Fruit fly (Drosophila melanogaster): ENCODE data around the gene CG33191.

DNA sequence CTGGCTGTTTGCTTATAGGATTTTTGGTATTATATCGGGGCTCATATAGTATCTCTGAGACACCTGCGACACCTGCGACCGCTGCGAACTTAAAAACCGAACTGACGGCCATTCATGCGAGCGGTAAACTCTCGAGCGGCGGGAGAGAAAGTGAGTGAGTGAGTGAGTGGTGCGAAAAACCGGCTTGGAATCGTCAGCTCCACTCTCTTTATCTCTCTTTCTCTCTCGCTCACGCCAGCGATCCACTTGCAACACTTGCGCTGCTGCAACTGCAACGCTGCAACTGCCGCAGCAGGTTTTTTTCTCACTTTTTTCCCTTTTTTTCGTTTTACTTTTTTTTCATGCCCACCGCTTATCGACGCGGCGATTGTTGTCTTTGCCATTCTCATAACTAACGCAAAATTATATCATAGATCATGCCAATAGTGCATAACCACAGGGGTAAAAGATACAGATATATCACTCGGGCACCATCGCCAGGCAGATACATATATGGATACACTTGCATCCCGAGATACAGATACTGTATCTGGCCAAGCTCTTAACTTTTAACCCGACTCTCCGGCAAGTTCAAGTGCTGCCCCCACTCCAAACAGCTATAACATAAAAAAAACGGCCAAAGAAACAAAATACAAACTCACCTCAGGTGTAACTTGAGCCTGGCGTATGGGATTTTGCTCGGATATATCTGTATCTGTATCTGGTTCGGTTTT, 12.9 kb upstream of the CG33191 start:
- TF ChIP-seq Clk (GFP tag; optimal IDR thresholded peaks at IDR 0.05) (no peak), CG7101 (tag; optimal IDR thresholded peaks at IDR 0.05) (no peak), ovo (GFP tag; optimal IDR thresholded peaks at IDR 0.05) (no peak), pad (GFP tag; optimal IDR thresholded peaks at IDR 0.05) (no peak), CG7045 (GFP tag; optimal IDR thresholded peaks at IDR 0.05) (no peak), bab1 (GFP tag; optimal IDR thresholded peaks at IDR 0.05) (no peak), CG5204 (GFP tag; optimal IDR thresholded peaks at IDR 0.05) (no peak), kay (GFP tag; ENCODE audit: borderline replicate concordance) (no peak)

Data from whole organism, adult.